Fruit fly (Drosophila melanogaster) whole organism, embryonic: Measurements from ENCODE around the gene CG15412.
A peak's percentile ranks its signal among the peaks of the same experiment; 100 is the strongest.

Experiments
- Aef1 ChIP-seq: fragments of 200-800 bp; sonication (Bioruptor generic); IDR thresholded peaks from 3 replicates; pipeline ENCODE4 v1.3.6; 2022; ENCODE audit warnings: missing biosample characterization, missing genetic modification characterization
- CG10267 ChIP-seq: fragments of 200-800 bp; sonication (Bioruptor generic); optimal IDR thresholded peaks from 2 replicates; lab custom pipeline; 2018; ENCODE audit warnings: missing biosample characterization, mild to moderate bottlenecking, missing genetic modification characterization, moderate library complexity
- CG10431 ChIP-seq: fragments of 200-800 bp; sonication (Bioruptor generic); optimal IDR thresholded peaks from 3 replicates; lab custom pipeline; 2018; ENCODE audit warnings: missing biosample characterization, mild to moderate bottlenecking, missing genetic modification characterization
- CG10565 ChIP-seq: fragments of 200-800 bp; sonication (Bioruptor generic); optimal IDR thresholded peaks from 3 replicates; lab custom pipeline; 2016; ENCODE audit warnings: missing biosample characterization, mild to moderate bottlenecking, missing genetic modification characterization
- CG10654 ChIP-seq: fragments of 200-800 bp; sonication (Bioruptor generic); optimal IDR thresholded peaks from 2 replicates; lab custom pipeline; 2016; ENCODE audit warnings: missing biosample characterization, missing genetic modification characterization
- CG12299 ChIP-seq: fragments of 200-800 bp; sonication (Bioruptor generic); optimal IDR thresholded peaks from 2 replicates; lab custom pipeline; 2018; ENCODE audit warnings: missing biosample characterization, mild to moderate bottlenecking, missing genetic modification characterization
- CG1233 ChIP-seq: fragments of 200-800 bp; sonication (Bioruptor generic); optimal IDR thresholded peaks from 4 replicates; lab custom pipeline; 2018; ENCODE audit warnings: missing biosample characterization, mild to moderate bottlenecking, missing genetic modification characterization
- CG17568 ChIP-seq: fragments of 200-800 bp; sonication (Bioruptor generic); optimal IDR thresholded peaks from 2 replicates; lab custom pipeline; 2018; ENCODE audit warnings: missing biosample characterization, mild to moderate bottlenecking, missing genetic modification characterization, moderate library complexity
- CG17829 ChIP-seq: fragments of 200-800 bp; optimal IDR thresholded peaks from 2 replicates; lab custom pipeline; 2019; ENCODE audit warnings: missing biosample characterization, mild to moderate bottlenecking, missing genetic modification characterization, moderate library complexity
- CG1792 ChIP-seq: fragments of 200-800 bp; sonication (Bioruptor generic); optimal IDR thresholded peaks from 2 replicates; lab custom pipeline; 2016; ENCODE audit warnings: missing biosample characterization, missing genetic modification characterization
- CG2889 ChIP-seq: fragments of 200-800 bp; sonication (Bioruptor generic); IDR thresholded peaks from 3 replicates; pipeline ENCODE4 v1.3.6; 2022; ENCODE audit warnings: missing biosample characterization, missing genetic modification characterization
- CG30403 ChIP-seq: fragments of 200-800 bp; sonication (Bioruptor generic); optimal IDR thresholded peaks from 3 replicates; lab custom pipeline; 2016; ENCODE audit warnings: missing biosample characterization, missing genetic modification characterization
- CG31224 ChIP-seq: fragments of 200-800 bp; sonication (Bioruptor generic); IDR thresholded peaks from 2 replicates; pipeline ENCODE4 v1.3.6; 2022; ENCODE audit warnings: missing biosample characterization, missing genetic modification characterization
- CG3995 ChIP-seq: fragments of 200-800 bp; sonication (Bioruptor generic); optimal IDR thresholded peaks from 3 replicates; lab custom pipeline; 2016; ENCODE audit warnings: missing biosample characterization, missing genetic modification characterization
- CG42726 ChIP-seq: fragments of 200-800 bp; sonication (Bioruptor generic); IDR thresholded peaks from 2 replicates; pipeline ENCODE4 v1.3.6; 2022; ENCODE audit warnings: missing biosample characterization, missing genetic modification characterization; ENCODE audit not compliant: partially characterized antibody
- CG43689 ChIP-seq: fragments of 200-800 bp; sonication (Bioruptor generic); IDR thresholded peaks from 2 replicates; pipeline ENCODE4 v1.3.6; 2022; ENCODE audit warnings: missing biosample characterization, missing genetic modification characterization
- CG4404 ChIP-seq: fragments of 200-800 bp; sonication (Bioruptor generic); IDR thresholded peaks from 2 replicates; pipeline ENCODE4 v1.3.6; 2022; ENCODE audit warnings: missing biosample characterization, missing genetic modification characterization
- CG4820 ChIP-seq: fragments of 200-800 bp; sonication (Bioruptor generic); optimal IDR thresholded peaks from 3 replicates; lab custom pipeline; 2016; ENCODE audit warnings: missing biosample characterization, missing genetic modification characterization
- CG5180 ChIP-seq: fragments of 200-800 bp; sonication (Bioruptor generic); optimal IDR thresholded peaks from 3 replicates; lab custom pipeline; 2017; ENCODE audit warnings: missing biosample characterization, missing genetic modification characterization, mild to moderate bottlenecking, moderate library complexity, missing genetic modification reagents
- CG6683 ChIP-seq: fragments of 200-800 bp; sonication (Bioruptor generic); optimal IDR thresholded peaks from 2 replicates; lab custom pipeline; 2017; ENCODE audit warnings: missing biosample characterization, mild to moderate bottlenecking, missing genetic modification characterization, missing genetic modification reagents
- CG7357 ChIP-seq: fragments of 200-800 bp; sonication (Bioruptor generic); IDR thresholded peaks from 3 replicates; pipeline ENCODE4 v1.3.6; 2022; ENCODE audit warnings: missing biosample characterization, missing genetic modification characterization
- CoRest ChIP-seq: fragments of 200-800 bp; sonication (Bioruptor generic); optimal IDR thresholded peaks from 3 replicates; lab custom pipeline; 2018; ENCODE audit warnings: missing biosample characterization, mild to moderate bottlenecking, missing genetic modification characterization, moderate library complexity
- D19B ChIP-seq: fragments of 200-800 bp; sonication (Bioruptor generic); optimal IDR thresholded peaks from 2 replicates; lab custom pipeline; 2017; ENCODE audit warnings: missing biosample characterization, mild to moderate bottlenecking, missing genetic modification characterization
- Deaf1 ChIP-seq: fragments of 200-800 bp; optimal IDR thresholded peaks from 3 replicates; lab custom pipeline; 2019; ENCODE audit warnings: missing biosample characterization, mild to moderate bottlenecking, missing genetic modification characterization, moderate library complexity
- E2f2 ChIP-seq: fragments of 200-800 bp; sonication (Bioruptor generic); IDR thresholded peaks from 2 replicates; pipeline ENCODE4 v1.3.6; 2022; ENCODE audit warnings: missing biosample characterization, missing genetic modification characterization
- Ets97D ChIP-seq: fragments of 200-800 bp; sonication (Bioruptor generic); optimal IDR thresholded peaks from 3 replicates; lab custom pipeline; 2016; ENCODE audit warnings: missing biosample characterization, missing genetic modification characterization
- Hmx ChIP-seq: fragments of 200-800 bp; sonication (Bioruptor generic); optimal IDR thresholded peaks from 2 replicates; lab custom pipeline; 2016; ENCODE audit warnings: missing biosample characterization, missing genetic modification characterization
- Jarid2 ChIP-seq: fragments of 200-800 bp; sonication (Bioruptor generic); optimal IDR thresholded peaks from 3 replicates; lab custom pipeline; 2017; ENCODE audit warnings: mild to moderate bottlenecking, missing biosample characterization, missing genetic modification reagents, missing genetic modification characterization
- Med ChIP-seq: fragments of 200-800 bp; sonication (Bioruptor generic); peaks from one replicate; lab custom pipeline; 2016; ENCODE audit warnings: missing biosample characterization, missing genetic modification characterization, mild to moderate bottlenecking, inconsistent platforms, moderate library complexity
- PHDP ChIP-seq: fragments of 200-800 bp; sonication (Bioruptor generic); optimal IDR thresholded peaks from 3 replicates; lab custom pipeline; 2018; ENCODE audit warnings: missing biosample characterization, mild to moderate bottlenecking, missing genetic modification characterization, moderate library complexity
- TFAM ChIP-seq: fragments of 200-800 bp; sonication (Bioruptor generic); optimal IDR thresholded peaks from 2 replicates; lab custom pipeline; 2017; ENCODE audit warnings: missing biosample characterization, missing genetic modification characterization, inconsistent platforms
- Vsx1 ChIP-seq: fragments of 200-800 bp; sonication (Bioruptor generic); optimal IDR thresholded peaks from 2 replicates; lab custom pipeline; 2017; ENCODE audit warnings: missing biosample characterization, mild to moderate bottlenecking, missing genetic modification characterization, missing genetic modification reagents
- bbx ChIP-seq: fragments of 200-800 bp; sonication (Bioruptor generic); IDR thresholded peaks from 2 replicates; pipeline ENCODE4 v1.3.6; 2022; ENCODE audit warnings: missing biosample characterization, missing genetic modification characterization; ENCODE audit not compliant: partially characterized antibody
- caup ChIP-seq: fragments of 200-800 bp; sonication (Bioruptor generic); optimal IDR thresholded peaks from 3 replicates; lab custom pipeline; 2017; ENCODE audit warnings: missing biosample characterization, mild to moderate bottlenecking, missing genetic modification characterization, moderate library complexity; ENCODE audit not compliant: severe bottlenecking
- chif ChIP-seq, 2 experiments: fragments of 200-800 bp; sonication (Bioruptor generic); optimal IDR thresholded peaks; 3 replicates each; lab custom pipeline; 2016; ENCODE audit warnings: missing biosample characterization in 2 of 2, missing genetic modification characterization in 2 of 2
- chinmo ChIP-seq: fragments of 200-800 bp; sonication (Bioruptor generic); IDR thresholded peaks from 4 replicates; pipeline ENCODE4 v1.3.6; 2022; ENCODE audit warnings: missing biosample characterization, missing genetic modification characterization; ENCODE audit not compliant: partially characterized antibody
- dmrt11E ChIP-seq: fragments of 200-800 bp; sonication (Bioruptor generic); optimal IDR thresholded peaks from 3 replicates; lab custom pipeline; 2018; ENCODE audit warnings: missing biosample characterization, mild to moderate bottlenecking, missing genetic modification characterization, moderate library complexity
- gsb ChIP-seq: fragments of 200-800 bp; sonication (Bioruptor generic); IDR thresholded peaks from 2 replicates; pipeline ENCODE4 v1.3.6; 2022; ENCODE audit warnings: missing biosample characterization, missing genetic modification characterization
- nau ChIP-seq: fragments of 200-800 bp; sonication (Bioruptor generic); optimal IDR thresholded peaks from 3 replicates; lab custom pipeline; 2017; ENCODE audit warnings: missing biosample characterization, mild to moderate bottlenecking, missing genetic modification characterization, missing genetic modification reagents
- pzg ChIP-seq: fragments of 200-800 bp; sonication (Bioruptor generic); optimal IDR thresholded peaks from 3 replicates; lab custom pipeline; 2018; ENCODE audit warnings: missing biosample characterization, mild to moderate bottlenecking, missing genetic modification characterization, moderate library complexity
- sens ChIP-seq: fragments of 200-800 bp; sonication (Bioruptor generic); peaks from one replicate; lab custom pipeline; 2016; ENCODE audit warnings: missing biosample characterization, missing genetic modification characterization
- seq ChIP-seq: fragments of 200-800 bp; sonication (Bioruptor generic); IDR thresholded peaks from 2 replicates; pipeline ENCODE4 v1.3.6; 2022; ENCODE audit warnings: missing biosample characterization, missing genetic modification characterization
- slbo ChIP-seq: fragments of 200-800 bp; sonication (Bioruptor generic); IDR thresholded peaks from 2 replicates; pipeline ENCODE4 v1.3.6; 2022; ENCODE audit warnings: missing biosample characterization, missing genetic modification characterization
- so ChIP-seq: fragments of 200-800 bp; sonication (Bioruptor generic); IDR thresholded peaks from 3 replicates; pipeline ENCODE4 v1.3.6; 2022; ENCODE audit warnings: missing biosample characterization, missing genetic modification characterization
- sqz ChIP-seq: fragments of 200-800 bp; sonication (Bioruptor generic); optimal IDR thresholded peaks from 3 replicates; lab custom pipeline; 2018; ENCODE audit warnings: missing biosample characterization, mild to moderate bottlenecking, missing genetic modification characterization
- stc ChIP-seq: fragments of 200-800 bp; sonication (Bioruptor generic); IDR thresholded peaks from 2 replicates; pipeline ENCODE4 v1.3.6; 2022; ENCODE audit warnings: missing biosample characterization, missing genetic modification characterization
- stwl ChIP-seq: fragments of 200-800 bp; sonication (Bioruptor generic); optimal IDR thresholded peaks from 3 replicates; lab custom pipeline; 2018; ENCODE audit warnings: missing biosample characterization, mild to moderate bottlenecking, missing genetic modification characterization, moderate library complexity
- tap ChIP-seq: fragments of 200-800 bp; optimal IDR thresholded peaks from 3 replicates; lab custom pipeline; 2019; ENCODE audit warnings: missing biosample characterization, mild to moderate bottlenecking, missing genetic modification characterization, moderate library complexity
- tgo ChIP-seq: fragments of 200-800 bp; sonication (Bioruptor generic); IDR thresholded peaks from 3 replicates; pipeline ENCODE4 v1.3.6; 2022; ENCODE audit warnings: missing biosample characterization, missing genetic modification characterization
- zfh2 ChIP-seq: fragments of 200-800 bp; sonication (Bioruptor generic); optimal IDR thresholded peaks from 2 replicates; lab custom pipeline; 2016; ENCODE audit warnings: missing biosample characterization, missing genetic modification characterization

The CG15412 gene

DNA sequence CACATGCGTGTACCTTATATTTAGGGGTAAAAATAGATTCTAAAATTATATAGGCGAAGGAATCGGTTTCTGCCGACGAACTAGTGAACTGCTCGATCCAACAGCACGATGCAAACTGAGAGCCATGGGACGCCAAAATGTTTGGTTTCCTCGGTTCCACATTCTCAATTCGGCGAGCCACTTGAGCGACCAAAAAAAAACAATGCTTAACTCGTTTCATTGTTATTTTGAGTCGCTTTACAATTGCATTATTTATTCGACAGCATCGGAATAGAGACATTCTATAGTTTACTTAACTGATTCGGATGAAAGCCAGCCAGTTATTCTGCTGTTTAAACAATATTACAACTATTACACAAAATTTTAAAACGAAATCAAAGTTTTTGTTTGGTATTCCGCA lies at the start of gene CG15412:
TSS of gene CG15412 (minus strand) at position 101 of the 400 bp plus-strand sequence.
- TF ChIP-seq dmrt11E (tag; lab: Kevin White, UChicago), result no peak
- no peak for TF ChIP-seq bbx (GFP tag; lab: Robert Waterston, UW)
- TF ChIP-seq CG4820 (GFP tag; lab: Kevin White, UChicago), result no peak
- no peak for TF ChIP-seq CG1233 (GFP tag; lab: Kevin White, UChicago)
- TF ChIP-seq seq (GFP tag; lab: Robert Waterston, UW), result no peak
- no peak for TF ChIP-seq zfh2
- no peak for TF ChIP-seq D19B
- TF ChIP-seq Aef1 (GFP tag; lab: Robert Waterston, UW), result no peak
- TF ChIP-seq CG10654, result no peak
- no peak for TF ChIP-seq CoRest (tag; lab: Kevin White, UChicago)
- TF ChIP-seq CG12299 (tag; lab: Kevin White, UChicago), result no peak
- no peak for TF ChIP-seq pzg (GFP tag; lab: Kevin White, UChicago)
- no peak for TF ChIP-seq CG3995 (GFP tag; lab: Kevin White, UChicago)
- TF ChIP-seq so (GFP tag; lab: Robert Waterston, UW), result no peak
- no peak for TF ChIP-seq TFAM (GFP tag; lab: Kevin White, UChicago)
- TF ChIP-seq Hmx (GFP tag; lab: Kevin White, UChicago), result no peak

DNA sequence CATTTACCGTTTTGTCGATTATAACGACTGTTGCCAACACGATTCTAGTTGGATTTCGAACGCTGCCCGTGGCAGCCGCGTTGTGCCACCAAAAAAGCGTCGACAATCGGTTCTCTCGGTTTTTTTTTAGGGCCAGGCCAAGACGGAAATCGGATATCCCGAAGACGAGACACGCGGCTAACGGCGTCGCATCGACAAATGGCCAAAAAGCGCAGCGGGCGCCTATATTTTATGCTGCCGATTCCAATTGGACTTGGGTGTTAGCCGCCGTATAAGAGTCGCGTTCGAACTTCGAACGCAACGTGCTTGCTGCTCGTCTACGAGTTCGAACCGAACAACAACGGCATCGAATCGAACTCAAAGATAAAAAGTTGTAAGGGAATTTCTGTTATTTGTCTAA lies 47.2 kb upstream of the CG15412 start:
- TF ChIP-seq CG1792 (GFP tag; lab: Kevin White, UChicago) (no peak), CG10431 (GFP tag; lab: Kevin White, UChicago) (no peak), stc (GFP tag; lab: Robert Waterston, UW) (peak; percentile 42; the same call in 1 of the 2 replicates), CG4404 (GFP tag; lab: Robert Waterston, UW) (no peak), stwl (tag; lab: Kevin White, UChicago) (no peak), CG30403 (no peak), CG17568 (GFP tag; lab: Kevin White, UChicago) (peak; percentile 26), CG43689 (no peak), chinmo (GFP tag; lab: Robert Waterston, UW) (peak; percentile 85; the same call in 2 of the 4 replicates), CG10267 (tag; lab: Kevin White, UChicago) (no peak), Jarid2 (peak; percentile 78), chif (GFP tag; optimal IDR thresholded peaks at IDR 0.05; lab: Kevin White, UChicago) (no peak), CG42726 (GFP tag; lab: Robert Waterston, UW) (0 out of 2 replicates have a peak, but pooled peaks have one; percentile 10), CG31224 (GFP tag; lab: Robert Waterston, UW) (no peak), Deaf1 (tag; lab: Kevin White, UChicago) (peak; percentile 42), Ets97D (GFP tag; lab: Kevin White, UChicago) (no peak), sens (GFP tag; lab: Kevin White, UChicago) (no peak), CG7357 (GFP tag; lab: Robert Waterston, UW) (no peak), CG10565 (no peak), Vsx1 (no peak), Med (GFP tag; lab: Kevin White, UChicago) (peak; percentile 63), tap (tag; lab: Kevin White, UChicago) (no peak), tgo (GFP tag; lab: Robert Waterston, UW) (no peak), sqz (GFP tag; lab: Kevin White, UChicago) (peak; percentile 17), CG5180 (GFP tag; lab: Kevin White, UChicago) (peak; percentile 98), E2f2 (GFP tag; lab: Robert Waterston, UW) (peak; percentile 12; the same call in 1 of the 2 replicates), PHDP (tag; lab: Kevin White, UChicago) (no peak), CG2889 (no peak), slbo (GFP tag; lab: Robert Waterston, UW) (no peak), CG6683 (GFP tag; lab: Kevin White, UChicago) (no peak), nau (peak; percentile 4), caup (GFP tag; lab: Kevin White, UChicago) (no peak), gsb (GFP tag; lab: Robert Waterston, UW) (no peak), CG17829 (no peak)
